Worm (Caenorhabditis elegans): Measurements from ENCODE around the gene gbf-1.
A peak's percentile ranks its signal among the peaks of the same experiment; 100 is the strongest.

- no peak for TF ChIP-seq mdl-1 (tag; optimal IDR thresholded peaks at IDR 0.05)
- no peak for TF ChIP-seq jun-1 (tag; optimal IDR thresholded peaks at IDR 0.05)
- TF ChIP-seq fos-1 (tag; optimal IDR thresholded peaks at IDR 0.05) = no peak
- TF ChIP-seq ztf-11 (tag; optimal IDR thresholded peaks at IDR 0.05) = no peak
- TF ChIP-seq elt-3 (tag; optimal IDR thresholded peaks at IDR 0.05) = no peak
- TF ChIP-seq nhr-25 (tag; optimal IDR thresholded peaks at IDR 0.05) = no peak
- no peak for TF ChIP-seq nhr-77 (tag; optimal IDR thresholded peaks at IDR 0.05)
- no peak for TF ChIP-seq zag-1 (tag; optimal IDR thresholded peaks at IDR 0.05)
- peak; percentile 13 for TF ChIP-seq ceh-28 (tag; optimal IDR thresholded peaks at IDR 0.05)
- no peak for TF ChIP-seq ceh-16 (tag; optimal IDR thresholded peaks at IDR 0.05)
- TF ChIP-seq daf-12 (tag; optimal IDR thresholded peaks at IDR 0.05) = no peak
- no peak for TF ChIP-seq nhr-76 (tag; optimal IDR thresholded peaks at IDR 0.05)
- no peak for TF ChIP-seq nhr-28 (tag; optimal IDR thresholded peaks at IDR 0.05)
- no peak for TF ChIP-seq eor-1 (tag; optimal IDR thresholded peaks at IDR 0.05)
These were observed 66.8 kb downstream of the gbf-1 start, which contains the start of gene col-96 for ce11 chrIII:11706665-11707064.
